Fruit fly (Drosophila melanogaster): ENCODE data around the gene CG7140.

CG7140 gene

dm6 chr3L:22028225-22028624, at the start of gene CG7140:
CG7140 (minus strand) TSS chr3L:22028325.
- no peak for TF ChIP-seq noc (tag; optimal IDR thresholded peaks at IDR 0.05)

DNA sequence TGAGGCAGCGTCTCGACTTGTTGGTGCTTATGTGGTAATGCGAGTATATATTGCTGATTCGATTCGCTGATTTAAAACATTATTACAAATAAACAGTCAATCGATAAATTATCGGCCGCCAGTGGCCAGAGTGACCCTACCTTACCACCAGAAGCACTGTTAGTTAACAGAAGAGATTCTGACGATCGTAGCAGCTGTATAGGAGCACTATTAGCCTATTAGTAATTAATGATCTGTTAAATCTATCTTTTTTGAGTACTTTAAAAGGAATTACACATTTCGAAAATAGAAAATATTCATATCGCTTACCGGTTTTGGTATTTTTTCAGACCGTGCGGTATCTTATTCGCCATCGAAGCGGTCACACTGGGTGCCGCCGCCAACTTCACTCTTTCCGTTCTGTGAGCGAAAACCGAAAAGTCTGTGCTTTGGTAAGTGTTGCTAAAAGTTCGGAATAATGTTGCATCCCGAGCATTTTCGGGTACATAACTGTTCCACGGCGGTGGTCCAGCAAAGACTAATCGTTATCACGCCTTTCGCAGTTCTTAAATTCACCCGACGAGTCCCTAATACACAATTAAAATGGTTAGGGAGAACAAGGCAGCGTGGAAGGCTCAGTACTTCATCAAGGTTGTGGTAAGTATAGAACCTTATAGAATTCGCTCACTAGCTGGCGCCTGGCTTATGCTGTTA, 47.7 kb upstream of the CG7140 start, which contains the start of the genes CG7130 and RpLP0:
CG7130 (minus strand) TSS at position 51 of the 693 bp plus-strand sequence.
RpLP0 (plus strand) TSS at position 162 of the 693 bp plus-strand sequence.
- TF ChIP-seq noc (tag; optimal IDR thresholded peaks at IDR 0.05) = peak; percentile 59

DNA sequence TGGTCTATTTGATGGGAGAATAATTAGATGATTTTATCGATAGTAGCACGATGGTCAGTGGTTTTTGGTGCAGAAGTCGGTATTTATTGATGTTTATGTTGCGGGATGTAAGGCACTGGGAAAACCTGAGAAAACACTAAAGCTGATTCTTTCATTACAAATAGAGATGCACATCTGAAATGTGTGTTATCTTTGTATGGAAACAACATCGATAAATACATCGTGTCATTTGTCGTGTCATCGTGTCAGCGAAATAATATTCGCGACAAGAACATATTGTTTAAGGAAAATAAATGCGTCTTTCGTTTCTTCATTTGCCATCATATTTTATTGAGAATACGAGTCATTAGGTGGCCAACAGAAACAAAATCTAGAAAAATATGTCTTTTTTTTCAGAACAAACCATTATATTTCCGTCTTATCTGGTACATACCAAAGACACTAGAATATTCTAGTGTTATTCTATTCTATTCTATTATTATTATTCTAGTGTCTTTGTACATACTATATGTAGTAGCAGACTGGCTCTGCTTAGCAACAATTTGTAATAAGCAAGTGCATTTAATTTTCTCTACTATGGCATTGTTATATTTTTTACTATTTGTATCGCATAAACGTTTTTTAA, 46.3 kb upstream of the CG7140 start, which contains the start of gene CG7133:
CG7133 (minus strand) TSS at position 177 of the 625 bp plus-strand sequence.
- no peak for TF ChIP-seq noc (tag; optimal IDR thresholded peaks at IDR 0.05)

DNA sequence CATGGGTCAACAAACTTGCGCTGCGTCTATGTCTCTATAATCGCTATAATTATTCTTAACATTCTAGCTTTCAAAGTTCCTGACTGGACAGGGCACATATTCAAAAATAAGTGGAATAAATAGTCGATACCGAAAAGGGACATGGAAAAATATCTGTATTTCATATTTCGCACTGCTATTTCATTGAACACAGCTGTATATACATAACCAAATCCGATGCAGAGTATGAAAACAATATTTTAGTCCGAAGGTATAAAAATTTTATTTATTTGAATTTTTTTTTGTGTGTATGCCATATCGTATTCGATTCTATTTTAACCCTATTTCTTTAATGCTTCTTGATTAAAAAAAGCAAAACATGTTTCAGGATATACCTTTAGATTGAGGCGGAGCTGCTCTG, 44.7 kb upstream of the CG7140 start:
- TF ChIP-seq noc (tag; optimal IDR thresholded peaks at IDR 0.05) = no peak

DNA sequence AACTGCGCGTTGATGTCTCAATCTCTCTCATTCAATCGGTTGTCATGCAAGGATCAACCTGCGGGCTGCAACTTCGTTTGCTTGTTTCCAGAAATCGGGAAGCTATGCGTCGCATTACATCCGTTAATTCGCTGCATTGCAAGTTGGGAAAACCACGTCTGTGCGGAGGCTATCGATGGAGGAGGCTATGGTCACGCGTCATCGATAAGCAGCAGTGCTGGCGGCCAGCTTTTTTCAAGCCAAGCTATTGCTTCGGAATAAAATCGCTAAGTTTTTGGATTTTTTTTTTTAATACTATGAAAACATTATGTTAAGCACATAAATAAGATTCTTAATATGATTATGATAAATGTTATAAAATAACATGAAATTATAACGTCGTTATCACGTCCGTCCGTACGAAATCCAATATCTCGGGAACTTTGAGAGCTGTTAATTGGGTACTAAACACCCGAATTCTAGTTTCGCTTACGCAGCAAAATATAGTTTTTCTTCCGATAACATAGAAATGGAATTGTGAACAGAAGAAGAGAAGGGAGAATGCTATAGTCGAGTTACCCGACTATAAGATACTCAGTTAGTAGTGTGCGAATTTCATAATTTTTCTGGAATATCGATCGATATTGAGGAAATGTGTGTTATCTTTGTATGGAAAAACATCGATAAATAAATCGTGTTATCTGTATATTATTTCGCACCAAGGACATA, 43.7 kb upstream of the CG7140 start, which contains the start of gene CG7139:
CG7139 (minus strand) TSS at position 162 of the 708 bp plus-strand sequence.
- TF ChIP-seq noc (tag; optimal IDR thresholded peaks at IDR 0.05) = no peak

DNA sequence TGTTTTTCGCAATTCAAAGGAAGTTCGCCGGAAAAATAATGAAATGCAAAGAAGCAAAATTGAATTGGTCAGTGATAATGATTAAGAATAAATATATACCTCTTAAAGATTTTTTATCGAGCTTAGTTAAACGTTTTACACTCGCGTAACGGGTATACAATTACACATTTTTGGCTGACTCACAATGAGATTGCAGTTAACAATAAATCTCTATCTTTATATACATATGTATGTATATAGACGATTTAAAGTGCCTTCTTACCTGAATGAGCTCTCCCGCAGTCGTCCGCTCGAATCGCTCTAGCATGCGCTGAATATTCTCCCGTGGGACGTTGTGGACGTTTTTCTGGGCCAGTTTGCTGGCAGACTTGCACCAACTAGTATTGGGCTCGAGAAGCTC, 42.4 kb upstream of the CG7140 start:
- TF ChIP-seq noc (tag; optimal IDR thresholded peaks at IDR 0.05) = no peak

DNA sequence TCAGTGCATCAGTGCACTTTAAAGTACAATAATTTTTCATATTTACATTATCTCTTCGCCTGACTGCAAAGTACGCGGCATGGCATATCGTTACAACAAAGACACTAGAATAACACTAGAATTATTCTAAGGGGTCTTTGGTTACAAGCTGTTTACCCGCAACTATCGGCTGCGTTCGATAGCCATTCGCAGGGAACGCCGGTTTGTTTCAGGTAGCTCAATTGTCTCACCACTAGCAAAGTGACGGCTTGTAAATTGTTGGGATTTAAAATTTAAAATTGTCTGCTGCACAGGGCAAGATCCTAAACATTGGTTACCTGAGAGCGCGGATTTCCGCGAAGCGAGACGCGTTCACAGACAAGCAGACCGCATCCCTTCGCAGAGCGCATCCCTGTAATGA, 37.6 kb upstream of the CG7140 start, which contains the start of gene CG14561:
CG14561 (plus strand) TSS at position 214 of the 400 bp plus-strand sequence.
- TF ChIP-seq noc (tag; optimal IDR thresholded peaks at IDR 0.05) = no peak

DNA sequence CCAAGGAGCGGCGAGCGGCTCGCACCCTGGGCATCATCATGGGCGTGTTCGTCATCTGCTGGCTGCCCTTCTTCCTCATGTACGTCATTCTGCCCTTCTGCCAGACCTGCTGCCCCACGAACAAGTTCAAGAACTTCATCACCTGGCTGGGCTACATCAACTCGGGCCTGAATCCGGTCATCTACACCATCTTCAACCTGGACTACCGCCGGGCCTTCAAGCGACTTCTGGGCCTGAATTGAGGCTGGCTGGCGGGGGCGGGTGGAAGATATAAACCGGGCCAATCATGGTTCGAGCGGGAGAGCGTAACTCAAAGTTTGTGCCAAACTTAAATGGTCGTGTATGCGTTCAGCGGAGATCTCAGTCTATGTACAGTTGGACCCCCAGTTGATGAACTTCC, 35.7 kb upstream of the CG7140 start:
- no peak for TF ChIP-seq noc (tag; optimal IDR thresholded peaks at IDR 0.05)

DNA sequence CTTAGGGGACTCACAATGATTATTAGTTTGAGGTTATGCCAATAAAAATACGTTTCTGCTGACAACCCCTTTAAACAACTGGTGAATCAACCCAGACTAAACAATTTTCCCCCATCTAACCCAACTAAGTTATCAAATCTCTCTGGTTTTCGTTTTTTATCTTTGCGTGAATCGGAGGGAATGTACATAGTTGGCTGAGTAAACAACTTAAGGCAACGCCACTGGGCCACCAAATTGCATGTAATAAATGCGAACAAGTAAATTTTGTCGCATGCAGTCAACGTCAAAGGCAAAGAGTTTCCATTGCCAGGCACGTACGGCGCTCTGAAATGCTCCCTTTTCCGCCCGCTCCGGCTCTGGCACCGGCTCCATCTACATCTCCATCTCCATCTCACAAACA, 25.2 kb upstream of the CG7140 start:
- TF ChIP-seq noc (tag; optimal IDR thresholded peaks at IDR 0.05) = no peak

DNA sequence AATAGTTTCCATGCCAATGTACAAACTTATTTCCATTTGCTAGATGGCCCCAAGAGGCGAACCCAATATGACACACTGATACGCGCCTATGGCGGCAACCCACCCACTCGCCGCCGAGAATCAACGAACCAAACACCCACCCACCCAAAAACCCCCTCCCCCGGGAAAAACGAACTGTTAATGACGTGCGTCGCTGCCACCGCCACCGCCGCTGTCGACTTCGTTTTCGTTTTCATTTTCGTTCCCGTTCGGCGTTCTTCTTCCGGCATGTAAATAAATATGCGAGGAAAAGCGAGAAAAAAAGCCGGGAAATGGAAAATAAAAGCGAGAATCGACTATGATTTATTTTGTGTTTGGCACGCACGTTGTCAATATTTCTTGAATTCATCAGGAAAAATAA, 23.0 kb upstream of the CG7140 start:
- no peak for TF ChIP-seq noc (tag; optimal IDR thresholded peaks at IDR 0.05)

DNA sequence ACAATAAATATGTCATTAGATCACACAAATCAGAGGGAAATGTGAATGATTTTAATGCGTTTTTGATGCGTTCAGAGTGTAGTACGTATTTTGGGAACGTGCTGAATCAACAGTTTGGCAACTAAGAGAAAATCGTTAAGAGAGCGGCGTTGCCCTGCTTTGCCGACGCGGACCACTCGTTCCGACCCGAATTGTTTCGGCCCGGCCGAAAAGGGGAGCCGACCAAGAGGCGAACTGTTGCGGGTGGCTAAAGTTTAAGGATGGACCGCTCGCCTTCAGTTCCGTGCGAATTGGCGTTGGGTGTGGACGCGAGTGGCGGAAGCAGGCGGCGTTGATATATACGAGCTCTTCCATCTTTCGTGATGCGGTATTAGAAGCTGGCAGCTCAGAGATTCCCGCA, 6.6 kb upstream of the CG7140 start, which contains the start of gene Oct-TyrR:
Oct-TyrR (plus strand) TSS at position 287 of the 400 bp plus-strand sequence.
- TF ChIP-seq noc (tag; optimal IDR thresholded peaks at IDR 0.05) = no peak

dm6 chr3L:22029670-22030069, 1.5 kb upstream of the CG7140 start, which contains the start of gene CG43392:
CG43392 (minus strand) TSS chr3L:22029770.
- TF ChIP-seq noc (tag; optimal IDR thresholded peaks at IDR 0.05) = no peak

DNA sequence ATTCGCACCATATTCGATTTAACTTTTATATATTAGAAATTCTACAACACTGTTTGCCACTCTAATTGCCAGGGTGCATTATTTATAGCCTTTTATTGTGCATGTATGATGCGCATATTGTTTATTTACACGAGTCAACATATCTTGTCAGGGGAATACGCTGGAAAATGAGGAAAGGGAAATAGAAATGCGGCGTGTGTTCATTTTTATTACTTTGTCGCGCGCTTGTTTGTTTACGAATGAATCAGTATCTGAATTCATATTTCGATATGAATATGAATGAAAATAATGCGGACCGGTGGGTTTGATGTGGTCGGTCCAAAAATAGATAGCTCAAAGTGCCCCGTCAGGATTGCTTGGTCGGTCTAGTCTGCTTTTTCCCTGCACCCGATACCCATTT, 22.0 kb downstream of the CG7140 start:
- TF ChIP-seq noc (tag; optimal IDR thresholded peaks at IDR 0.05) = no peak

- TF ChIP-seq noc (tag; optimal IDR thresholded peaks at IDR 0.05) = no peak
These were observed 34.1 kb downstream of the CG7140 start for dm6 chr3L:21994000-21994399.

- no peak for TF ChIP-seq noc (tag; optimal IDR thresholded peaks at IDR 0.05)
These were observed 43.2 kb downstream of the CG7140 start, which contains the start of gene Act79B for dm6 chr3L:21984910-21985309. Act79B (plus strand) TSS chr3L:21985210.

dm6 chr3L:21979789-21980188, 48.3 kb downstream of the CG7140 start:
- no peak for TF ChIP-seq noc (tag; optimal IDR thresholded peaks at IDR 0.05)
